Worm (Caenorhabditis elegans): Measurements from ENCODE around the gene M04C3.1.

ce11 chrV:19431036-19431435 is 14.4 kb downstream of the M04C3.1 start, which contains the start of gene srw-85:
- TF ChIP-seq flt-1 (GFP tag; IDR thresholded peaks at IDR 0.05), result no peak
- TF ChIP-seq F13C5.2 (tag; optimal IDR thresholded peaks at IDR 0.05), result no peak
- no peak for TF ChIP-seq ama-1 (optimal IDR thresholded peaks at IDR 0.05)
- TF ChIP-seq ceh-36 (tag; optimal IDR thresholded peaks at IDR 0.05), result no peak
- no peak for TF ChIP-seq B0310.2 (tag; optimal IDR thresholded peaks at IDR 0.05)
- no peak for TF ChIP-seq hmg-4 (GFP tag; optimal IDR thresholded peaks at IDR 0.05)
- no peak for TF ChIP-seq hmbx-1 (tag; optimal IDR thresholded peaks at IDR 0.05)
- TF ChIP-seq tbx-37 (GFP tag; conservative IDR thresholded peaks at IDR 0.05), result no peak
- TF ChIP-seq aly-1 (tag; optimal IDR thresholded peaks at IDR 0.05), result no peak
- TF ChIP-seq scrt-1 (GFP tag; IDR thresholded peaks at IDR 0.05), result no peak
- TF ChIP-seq tra-4 (tag; optimal IDR thresholded peaks at IDR 0.05), result no peak
- TF ChIP-seq hnd-1 (tag; optimal IDR thresholded peaks at IDR 0.05), result no peak
